Fruit fly (Drosophila melanogaster): ENCODE measurements around the gene CG7655.

The CG7655 gene

DNA sequence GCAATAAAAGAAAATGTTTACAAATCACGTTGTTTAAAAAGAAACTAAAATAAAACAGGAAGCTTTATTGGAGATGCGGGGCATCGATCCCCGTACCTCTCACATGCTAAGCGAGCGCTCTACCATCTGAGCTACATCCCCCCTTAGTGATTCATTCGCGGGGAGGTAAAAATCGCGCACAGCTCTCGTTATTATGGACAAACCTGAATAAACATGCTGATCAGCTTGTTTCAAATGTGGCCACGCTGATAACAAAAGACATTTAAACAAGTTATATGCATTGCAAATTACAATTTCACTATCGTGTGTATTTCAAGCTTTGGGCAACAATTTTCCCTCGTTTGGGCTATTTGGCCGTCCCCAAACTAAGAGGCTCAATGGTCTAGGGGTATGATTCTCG lies 37.2 kb upstream of the CG7655 start (continued):
- TF ChIP-seq wdn (GFP tag; IDR thresholded peaks at IDR 0.05) (no peak), CG9437 (GFP tag; optimal IDR thresholded peaks at IDR 0.05) (no peak), hkb (optimal IDR thresholded peaks at IDR 0.05) (no peak), hkb (GFP tag; IDR thresholded peaks at IDR 0.05) (peak; percentile 16; the same call in 1 of the 2 replicates), CG34376 (GFP tag; optimal IDR thresholded peaks at IDR 0.05) (peak; percentile 16), tna (GFP tag; IDR thresholded peaks at IDR 0.05; ENCODE audit: partially characterized antibody) (peak; percentile 64; the same call in 1 of the 2 replicates), sens (GFP tag) (peak; percentile 79), Atf6 (GFP tag; IDR thresholded peaks at IDR 0.05) (no peak), B-H2 (GFP tag; optimal IDR thresholded peaks at IDR 0.05) (no peak), eyg (GFP tag; optimal IDR thresholded peaks at IDR 0.05) (no peak), CG13296 (GFP tag; optimal IDR thresholded peaks at IDR 0.05) (no peak)

- TF ChIP-seq CG14441 (GFP tag; IDR thresholded peaks at IDR 0.05) = no peak
- no peak for TF ChIP-seq CG16863 (GFP tag; optimal IDR thresholded peaks at IDR 0.05)
- TF ChIP-seq NK7.1 (GFP tag; optimal IDR thresholded peaks at IDR 0.05) = no peak
- no peak for TF ChIP-seq ftz-f1 (GFP tag; optimal IDR thresholded peaks at IDR 0.05)
- no peak for TF ChIP-seq CG32772 (GFP tag; IDR thresholded peaks at IDR 0.05)
- TF ChIP-seq CG8359 (GFP tag; optimal IDR thresholded peaks at IDR 0.05; ENCODE audit: borderline replicate concordance) = no peak
- TF ChIP-seq CG31365 (tag; optimal IDR thresholded peaks at IDR 0.05) = no peak
- TF ChIP-seq Mad (GFP tag; optimal IDR thresholded peaks at IDR 0.05) = no peak
- TF ChIP-seq vfl (GFP tag; optimal IDR thresholded peaks at IDR 0.05) = no peak
- peak; percentile 10 for TF ChIP-seq CG17359 (tag; optimal IDR thresholded peaks at IDR 0.05)
- peak; percentile 59; the same call in 1 of the 2 replicates for TF ChIP-seq tna (GFP tag; IDR thresholded peaks at IDR 0.05; ENCODE audit: partially characterized antibody)
- no peak for TF ChIP-seq HLH54F (GFP tag; optimal IDR thresholded peaks at IDR 0.05)
- no peak; the same call in 2 of the 3 replicates for TF ChIP-seq zen2 (GFP tag; IDR thresholded peaks at IDR 0.05; ENCODE audit: partially characterized antibody)
- TF ChIP-seq Ptx1 (GFP tag; IDR thresholded peaks at IDR 0.05) = no peak
- no peak for TF ChIP-seq CG11093 (GFP tag; IDR thresholded peaks at IDR 0.05)
- no peak for TF ChIP-seq CG9817 (tag; optimal IDR thresholded peaks at IDR 0.05)
- no peak for TF ChIP-seq Aef1 (GFP tag; IDR thresholded peaks at IDR 0.05)
- no peak for TF ChIP-seq HmgZ (tag; optimal IDR thresholded peaks at IDR 0.05)
- no peak for TF ChIP-seq cg (GFP tag; optimal IDR thresholded peaks at IDR 0.05)
- TF ChIP-seq sug (tag; optimal IDR thresholded peaks at IDR 0.05) = no peak
- 0 out of 3 replicates have a peak, but pooled peaks have one; percentile 9 for TF ChIP-seq CG34422 (GFP tag; IDR thresholded peaks at IDR 0.05)
- no peak for TF ChIP-seq CG8290 (GFP tag; optimal IDR thresholded peaks at IDR 0.05)
- peak in 1 of 2 experiments; percentile 20 for TF ChIP-seq CG8290 (tag; optimal IDR thresholded peaks at IDR 0.05)
- TF ChIP-seq CG7963 (GFP tag; IDR thresholded peaks at IDR 0.05; ENCODE audit: partially characterized antibody) = peak; percentile 64; the same call in 1 of the 3 replicates
- TF ChIP-seq CG17385 (GFP tag; optimal IDR thresholded peaks at IDR 0.05) = no peak
- TF ChIP-seq ewg (GFP tag; optimal IDR thresholded peaks at IDR 0.05) = no peak
- TF ChIP-seq Bdp1 (GFP tag; optimal IDR thresholded peaks at IDR 0.05) = peak; percentile 98
- no peak for TF ChIP-seq CG12942 (GFP tag; optimal IDR thresholded peaks at IDR 0.05)
- TF ChIP-seq abd-A (tag; optimal IDR thresholded peaks at IDR 0.05) = peak; percentile 22
- no peak for TF ChIP-seq CG1602 (GFP tag; optimal IDR thresholded peaks at IDR 0.05)
- TF ChIP-seq ci (GFP tag; IDR thresholded peaks at IDR 0.05) = no peak
- peak; percentile 59 for TF ChIP-seq Ets65A (GFP tag)
- TF ChIP-seq Drgx (GFP tag; IDR thresholded peaks at IDR 0.05) = no peak
- TF ChIP-seq sob (GFP tag; IDR thresholded peaks at IDR 0.05) = peak; percentile 37; the same call in 1 of the 2 replicates
- no peak for TF ChIP-seq CG7839 (tag; optimal IDR thresholded peaks at IDR 0.05)
- no peak for TF ChIP-seq schlank (tag; optimal IDR thresholded peaks at IDR 0.05)
- TF ChIP-seq CG18619 (GFP tag; optimal IDR thresholded peaks at IDR 0.05) = no peak
- no peak for TF ChIP-seq ac (GFP tag; optimal IDR thresholded peaks at IDR 0.05)
- TF ChIP-seq CG10543 (GFP tag; optimal IDR thresholded peaks at IDR 0.05) = no peak
Measured at dm6 chr3R:17646102-17647050, 36.1 kb upstream of the CG7655 start.
